Worm (Caenorhabditis elegans): Measurements from ENCODE around the gene F08F8.7.

DNA sequence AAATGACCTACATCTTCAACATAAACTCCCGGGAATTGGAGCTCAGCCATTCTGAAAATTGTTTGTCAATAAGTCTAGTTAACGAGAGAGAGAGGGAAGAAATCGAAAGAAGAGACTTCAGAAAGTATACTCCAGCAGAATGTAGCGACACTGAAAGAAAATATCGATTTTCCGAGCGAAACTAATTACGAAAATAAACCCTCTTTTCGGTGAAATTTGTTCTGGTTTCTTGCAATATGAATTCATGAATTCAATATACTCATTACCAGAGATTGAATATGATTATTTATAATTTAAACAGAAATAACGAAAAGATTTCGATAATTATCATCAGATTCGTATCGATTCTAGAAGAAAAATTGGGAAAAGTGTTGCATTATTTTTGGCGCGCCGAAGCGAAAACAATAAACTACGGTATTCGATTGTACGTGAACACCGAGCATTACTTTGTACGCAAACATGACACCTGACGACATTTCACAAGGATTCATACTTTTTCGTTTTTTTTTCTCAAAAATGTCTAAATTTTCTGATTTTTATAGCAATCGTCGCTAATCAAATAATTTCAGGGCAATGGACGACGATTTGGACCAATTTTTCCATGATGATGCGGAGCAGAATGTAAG, 34.7 kb upstream of the F08F8.7 start, which contains the start of the genes hmg-4 and T20B12.3:
- TF ChIP-seq R02D3.7 (tag; optimal IDR thresholded peaks at IDR 0.05) (no peak), pha-4 (tag; optimal IDR thresholded peaks at IDR 0.05) (peak; percentile 49)
